Fruit fly (Drosophila melanogaster) whole organism, pupa: ENCODE results near the gene CG31517.

Experiments used
- CG10348 ChIP-seq: fragments of 200-800 bp; sonication (Bioruptor generic); IDR thresholded peaks from 2 replicates; pipeline ENCODE4 v1.3.6; 2022; ENCODE audit warnings: missing biosample characterization, missing genetic modification characterization
- CG12605 ChIP-seq: fragments of 200-800 bp; sonication (Bioruptor generic); IDR thresholded peaks from 2 replicates; pipeline ENCODE4 v1.3.6; 2022; ENCODE audit warnings: missing biosample characterization, missing genetic modification characterization
- CG13204 ChIP-seq: fragments of 200-800 bp; sonication (Bioruptor generic); optimal IDR thresholded peaks from 2 replicates; lab custom pipeline; 2018; ENCODE audit warnings: missing biosample characterization, mild to moderate bottlenecking, missing genetic modification characterization, moderate library complexity
- CG14655 ChIP-seq: fragments of 200-800 bp; sonication (Bioruptor generic); optimal IDR thresholded peaks from 3 replicates; lab custom pipeline; 2017; ENCODE audit warnings: mild to moderate bottlenecking, missing biosample characterization, missing genetic modification reagents, missing genetic modification characterization
- CG15710 ChIP-seq: fragments of 200-800 bp; sonication (Bioruptor generic); optimal IDR thresholded peaks from 2 replicates; lab custom pipeline; 2018; ENCODE audit warnings: missing biosample characterization, mild to moderate bottlenecking, missing genetic modification characterization, moderate library complexity
- CG17806 ChIP-seq: fragments of 200-800 bp; sonication (Bioruptor generic); optimal IDR thresholded peaks from 2 replicates; lab custom pipeline; 2018; ENCODE audit warnings: missing biosample characterization, mild to moderate bottlenecking, missing genetic modification characterization, moderate library complexity
- CG32121 ChIP-seq: fragments of 200-800 bp; sonication (Bioruptor generic); IDR thresholded peaks from 2 replicates; pipeline ENCODE4 v1.3.6; 2022; ENCODE audit warnings: missing biosample characterization, missing genetic modification characterization
- CG34367 ChIP-seq: fragments of 200-800 bp; sonication (Bioruptor generic); optimal IDR thresholded peaks from 2 replicates; lab custom pipeline; 2018; ENCODE audit warnings: missing biosample characterization, mild to moderate bottlenecking, missing genetic modification characterization
- CG4496 ChIP-seq: fragments of 200-800 bp; sonication (Bioruptor generic); IDR thresholded peaks from 3 replicates; pipeline ENCODE4 v1.3.6; 2022; ENCODE audit warnings: missing biosample characterization, missing genetic modification characterization
- CG8159 ChIP-seq: fragments of 200-800 bp; sonication (Bioruptor generic); optimal IDR thresholded peaks from 3 replicates; lab custom pipeline; 2018; ENCODE audit warnings: missing biosample characterization, mild to moderate bottlenecking, missing genetic modification characterization, moderate library complexity
- CG8301 ChIP-seq: fragments of 200-800 bp; sonication (Bioruptor generic); optimal IDR thresholded peaks from 2 replicates; lab custom pipeline; 2018; ENCODE audit warnings: missing biosample characterization, mild to moderate bottlenecking, missing genetic modification characterization
- CG9948 ChIP-seq: fragments of 200-800 bp; sonication (Bioruptor generic); optimal IDR thresholded peaks from 2 replicates; lab custom pipeline; 2018; ENCODE audit warnings: missing biosample characterization, mild to moderate bottlenecking, missing genetic modification characterization, moderate library complexity
- D1 ChIP-seq: fragments of 200-800 bp; sonication (Bioruptor generic); optimal IDR thresholded peaks from 2 replicates; lab custom pipeline; 2018; ENCODE audit warnings: missing biosample characterization, mild to moderate bottlenecking, missing genetic modification characterization, moderate library complexity
- EcR ChIP-seq: fragments of 200-800 bp; sonication (Bioruptor generic); optimal IDR thresholded peaks from 3 replicates; lab custom pipeline; 2019; ENCODE audit warnings: missing biosample characterization, missing genetic modification characterization, mild to moderate bottlenecking, moderate library complexity, missing genetic modification reagents
- Ets98B ChIP-seq: fragments of 200-800 bp; sonication (Bioruptor generic); IDR thresholded peaks from 2 replicates; pipeline ENCODE4 v1.3.6; 2022; ENCODE audit warnings: missing biosample characterization, missing genetic modification characterization
- Pif1A ChIP-seq: fragments of 200-800 bp; sonication (Bioruptor generic); optimal IDR thresholded peaks from 3 replicates; lab custom pipeline; 2016; ENCODE audit warnings: missing biosample characterization, missing genetic modification characterization
- Pif1B ChIP-seq: fragments of 200-800 bp; sonication (Bioruptor generic); optimal IDR thresholded peaks from 3 replicates; lab custom pipeline; 2016; ENCODE audit warnings: missing biosample characterization, missing genetic modification characterization
- Snoo ChIP-seq: fragments of 200-800 bp; sonication (Bioruptor generic); optimal IDR thresholded peaks from 3 replicates; lab custom pipeline; 2017; ENCODE audit warnings: missing biosample characterization, mild to moderate bottlenecking, missing genetic modification characterization, inconsistent platforms
- fd96Ca ChIP-seq: fragments of 200-800 bp; sonication (Bioruptor generic); IDR thresholded peaks from 3 replicates; pipeline ENCODE4 v1.3.6; 2022; ENCODE audit warnings: missing biosample characterization, missing genetic modification characterization
- gl ChIP-seq: fragments of 200-800 bp; sonication (Bioruptor generic); optimal IDR thresholded peaks from 2 replicates; lab custom pipeline; 2018; ENCODE audit warnings: missing biosample characterization, mild to moderate bottlenecking, missing genetic modification characterization
- rn ChIP-seq: fragments of 200-800 bp; sonication (Bioruptor generic); IDR thresholded peaks from 2 replicates; pipeline ENCODE4 v1.3.6; 2022; ENCODE audit warnings: missing biosample characterization, missing genetic modification characterization

The CG31517 gene

dm6 chr3R:13980956-13981355, 32.7 kb downstream of the CG31517 start:
- TF ChIP-seq CG8301 (tag; lab: Kevin White, UChicago) (no peak), CG10348 (GFP tag; lab: Robert Waterston, UW) (no peak), CG4496 (GFP tag; lab: Robert Waterston, UW) (no peak), CG32121 (GFP tag; lab: Robert Waterston, UW) (no peak), CG9948 (tag; lab: Kevin White, UChicago) (no peak), Pif1B (GFP tag; lab: Kevin White, UChicago) (no peak), gl (tag; lab: Kevin White, UChicago) (no peak), rn (GFP tag; lab: Robert Waterston, UW) (no peak), CG12605 (GFP tag; lab: Robert Waterston, UW) (no peak)

- TF ChIP-seq D1 (tag; lab: Kevin White, UChicago) (no peak), CG17806 (tag; lab: Kevin White, UChicago) (no peak), EcR (GFP tag; lab: Kevin White, UChicago) (no peak)
Measured at dm6 chr3R:13981584-13981983, 33.4 kb downstream of the CG31517 start.

dm6 chr3R:13982298-13982846, 34.2 kb downstream of the CG31517 start:
- TF ChIP-seq Ets98B (GFP tag; lab: Robert Waterston, UW) (peak; percentile 15; the same call in 1 of the 2 replicates), CG14655 (no peak), CG13204 (peak; percentile 0)

dm6 chr3R:13983272-13984032, 35.2 kb downstream of the CG31517 start:
- TF ChIP-seq Snoo (tag; lab: Kevin White, UChicago) = peak; percentile 96
- TF ChIP-seq CG14655 = peak; percentile 95
- TF ChIP-seq CG17806 (tag; lab: Kevin White, UChicago) = peak; percentile 91
- TF ChIP-seq Pif1B (GFP tag; lab: Kevin White, UChicago) = peak; percentile 95
- TF ChIP-seq rn (GFP tag; lab: Robert Waterston, UW) = peak; percentile 87
- TF ChIP-seq D1 (tag; lab: Kevin White, UChicago) = peak; percentile 86
- peak; percentile 95 for TF ChIP-seq CG8301 (tag; lab: Kevin White, UChicago)
- TF ChIP-seq EcR (GFP tag; lab: Kevin White, UChicago) = peak; percentile 99
- TF ChIP-seq CG32121 (GFP tag; lab: Robert Waterston, UW) = peak; percentile 91
- TF ChIP-seq CG12605 (GFP tag; lab: Robert Waterston, UW) = peak; percentile 53; the same call in 1 of the 2 replicates
- TF ChIP-seq CG10348 (GFP tag; lab: Robert Waterston, UW) = peak; percentile 79
- peak; percentile 64 for TF ChIP-seq CG13204
- peak; percentile 97 for TF ChIP-seq Pif1A (GFP tag; lab: Kevin White, UChicago)
- TF ChIP-seq CG9948 (tag; lab: Kevin White, UChicago) = peak; percentile 93
- TF ChIP-seq Ets98B (GFP tag; lab: Robert Waterston, UW) = peak; percentile 87
- TF ChIP-seq CG34367 (tag; lab: Kevin White, UChicago) = peak; percentile 90
- TF ChIP-seq gl (tag; lab: Kevin White, UChicago) = peak; percentile 88
- peak; percentile 94 for TF ChIP-seq CG8159 (tag; lab: Kevin White, UChicago)
- TF ChIP-seq CG15710 (tag; lab: Kevin White, UChicago) = peak; percentile 93
- peak; percentile 95 for TF ChIP-seq fd96Ca
- TF ChIP-seq CG4496 (GFP tag; lab: Robert Waterston, UW) = peak; percentile 89; the same call in 2 of the 3 replicates

- TF ChIP-seq CG4496 (GFP tag; lab: Robert Waterston, UW) (peak; percentile 91), CG17806 (tag; lab: Kevin White, UChicago) (peak; percentile 89), Pif1A (GFP tag; lab: Kevin White, UChicago) (peak; percentile 85), CG32121 (GFP tag; lab: Robert Waterston, UW) (peak; percentile 86), fd96Ca (no peak; the same call in 2 of the 3 replicates), Ets98B (GFP tag; lab: Robert Waterston, UW) (peak; percentile 81), D1 (tag; lab: Kevin White, UChicago) (peak; percentile 80), CG8159 (tag; lab: Kevin White, UChicago) (peak; percentile 91), rn (GFP tag; lab: Robert Waterston, UW) (peak; percentile 79), CG34367 (tag; lab: Kevin White, UChicago) (peak; percentile 83), CG9948 (tag; lab: Kevin White, UChicago) (peak; percentile 90), EcR (GFP tag; lab: Kevin White, UChicago) (peak; percentile 18), CG13204 (peak; percentile 37), CG12605 (GFP tag; lab: Robert Waterston, UW) (peak; percentile 86), gl (tag; lab: Kevin White, UChicago) (peak; percentile 79), Pif1B (GFP tag; lab: Kevin White, UChicago) (peak; percentile 77), CG10348 (GFP tag; lab: Robert Waterston, UW) (0 out of 2 replicates have a peak, but pooled peaks have one; percentile 22), CG8301 (tag; lab: Kevin White, UChicago) (peak; percentile 89), CG14655 (peak; percentile 92), CG15710 (tag; lab: Kevin White, UChicago) (peak; percentile 87), Snoo (tag; lab: Kevin White, UChicago) (peak; percentile 50)
- TF ChIP-seq, all 21 proteins: peak for 20
Measured at dm6 chr3R:13984922-13985581, 36.8 kb downstream of the CG31517 start.
